Worm (Caenorhabditis elegans): ENCODE data around the gene F32D8.5.

- TF ChIP-seq unc-62 (GFP tag; optimal IDR thresholded peaks at IDR 0.05): no peak
- no peak for TF ChIP-seq pha-4 (tag; optimal IDR thresholded peaks at IDR 0.05)
- no peak for TF ChIP-seq elt-3 (tag; optimal IDR thresholded peaks at IDR 0.05)
- TF ChIP-seq mls-2 (tag; optimal IDR thresholded peaks at IDR 0.05): no peak
- TF ChIP-seq blmp-1 (tag; optimal IDR thresholded peaks at IDR 0.05): no peak
- no peak for TF ChIP-seq M03D4.4 (tag; optimal IDR thresholded peaks at IDR 0.05)
- no peak for TF ChIP-seq lin-13 (tag; optimal IDR thresholded peaks at IDR 0.05)
- TF ChIP-seq nhr-76 (tag; optimal IDR thresholded peaks at IDR 0.05): no peak
- no peak for TF ChIP-seq flh-1 (GFP tag; optimal IDR thresholded peaks at IDR 0.05)
- no peak for TF ChIP-seq sptf-1 (tag; optimal IDR thresholded peaks at IDR 0.05)
Observed at ce11 chrV:10846893-10847292, 47.7 kb upstream of the F32D8.5 start, which contains the start of gene C29A12.6.

Measured in whole organism, mixed stage, embryonic.